Fruit fly (Drosophila melanogaster): Measurements from ENCODE around the gene CG8128.

The CG8128 gene

DNA sequence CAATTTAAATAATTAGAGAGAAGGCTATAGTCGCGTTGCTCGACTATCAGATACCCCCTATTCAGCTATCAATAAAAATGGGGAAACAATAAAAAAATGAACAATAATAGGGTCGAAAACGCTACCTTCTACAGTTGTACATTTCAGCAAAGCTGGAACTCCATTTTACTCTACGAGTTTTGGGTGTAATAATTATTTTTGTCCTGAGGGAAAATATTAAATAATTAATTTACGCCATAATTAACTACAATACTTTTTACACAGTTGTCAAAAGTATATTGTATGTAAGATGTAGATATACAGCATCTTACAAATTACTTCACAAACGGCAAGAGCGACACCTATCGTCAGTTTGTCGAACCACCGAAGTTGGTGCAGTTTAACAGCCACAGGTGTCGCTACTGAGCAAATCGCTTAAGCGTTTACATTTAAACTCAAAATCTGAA, 43.9 kb upstream of the CG8128 start:
- TF ChIP-seq foxo (GFP tag; optimal IDR thresholded peaks at IDR 0.05) (peak in 1 of 2 experiments; percentile 28), Mio (GFP tag; optimal IDR thresholded peaks at IDR 0.05) (no peak), tai (GFP tag; optimal IDR thresholded peaks at IDR 0.05) (no peak), Hr83 (GFP tag; optimal IDR thresholded peaks at IDR 0.05; ENCODE audit: poor library complexity, severe bottlenecking) (no peak), br (GFP tag; optimal IDR thresholded peaks at IDR 0.05) (no peak), OdsH (GFP tag; optimal IDR thresholded peaks at IDR 0.05) (no peak), h (GFP tag; optimal IDR thresholded peaks at IDR 0.05) (peak; percentile 17), Hnf4 (GFP tag; optimal IDR thresholded peaks at IDR 0.05) (peak; percentile 4), Vsx2 (GFP tag; optimal IDR thresholded peaks at IDR 0.05; ENCODE audit: partially characterized antibody) (peak; percentile 80), Myc (optimal IDR thresholded peaks at IDR 0.05) (peak; percentile 68)

DNA sequence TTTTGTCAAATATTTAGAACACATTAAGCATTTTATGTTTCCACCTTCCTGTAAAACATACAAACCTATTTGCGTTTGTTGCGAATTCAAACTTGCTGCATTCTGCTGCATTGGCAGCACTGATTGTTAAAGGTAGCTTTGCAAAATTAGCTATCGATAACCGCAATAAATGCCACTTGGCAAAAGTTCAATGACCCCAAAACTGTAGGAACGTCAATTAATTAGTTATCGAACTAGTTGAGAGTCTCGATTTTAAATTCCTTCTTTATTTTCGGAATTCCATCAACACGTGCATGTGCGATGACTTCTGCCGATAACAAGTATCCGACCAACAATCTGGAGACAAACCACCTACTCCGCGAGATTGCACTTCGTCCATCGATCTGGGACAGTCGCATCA, 35.0 kb upstream of the CG8128 start, which contains the start of gene CG8119:
TSS of gene CG8119 (plus strand) at position 301 of the 400 bp plus-strand sequence.
- no peak for TF ChIP-seq sage (GFP tag; optimal IDR thresholded peaks at IDR 0.05)
- TF ChIP-seq Myc (optimal IDR thresholded peaks at IDR 0.05), result no peak
- TF ChIP-seq woc (GFP tag; optimal IDR thresholded peaks at IDR 0.05), result no peak
- TF ChIP-seq dl (GFP tag; optimal IDR thresholded peaks at IDR 0.05; ENCODE audit: insufficient read depth in 1 of 2, partially characterized antibody in 2 of 2), result no peak
- no peak for TF ChIP-seq dmrt93B (GFP tag; optimal IDR thresholded peaks at IDR 0.05)
- no peak for TF ChIP-seq brk (GFP tag; optimal IDR thresholded peaks at IDR 0.05)
- TF ChIP-seq tai (GFP tag; optimal IDR thresholded peaks at IDR 0.05), result no peak
- TF ChIP-seq fru (GFP tag; optimal IDR thresholded peaks at IDR 0.05), result no peak
- TF ChIP-seq GATAd (GFP tag; optimal IDR thresholded peaks at IDR 0.05), result no peak
- no peak for TF ChIP-seq rgr (GFP tag; optimal IDR thresholded peaks at IDR 0.05)
- no peak for TF ChIP-seq psq (GFP tag; optimal IDR thresholded peaks at IDR 0.05)
- TF ChIP-seq N (GFP tag; optimal IDR thresholded peaks at IDR 0.05), result no peak
- no peak for TF ChIP-seq lola (GFP tag; optimal IDR thresholded peaks at IDR 0.05)
- TF ChIP-seq Sp1 (GFP tag; optimal IDR thresholded peaks at IDR 0.05), result no peak
- TF ChIP-seq usp (GFP tag; optimal IDR thresholded peaks at IDR 0.05), result no peak
- TF ChIP-seq ey (GFP tag; optimal IDR thresholded peaks at IDR 0.05), result no peak

DNA sequence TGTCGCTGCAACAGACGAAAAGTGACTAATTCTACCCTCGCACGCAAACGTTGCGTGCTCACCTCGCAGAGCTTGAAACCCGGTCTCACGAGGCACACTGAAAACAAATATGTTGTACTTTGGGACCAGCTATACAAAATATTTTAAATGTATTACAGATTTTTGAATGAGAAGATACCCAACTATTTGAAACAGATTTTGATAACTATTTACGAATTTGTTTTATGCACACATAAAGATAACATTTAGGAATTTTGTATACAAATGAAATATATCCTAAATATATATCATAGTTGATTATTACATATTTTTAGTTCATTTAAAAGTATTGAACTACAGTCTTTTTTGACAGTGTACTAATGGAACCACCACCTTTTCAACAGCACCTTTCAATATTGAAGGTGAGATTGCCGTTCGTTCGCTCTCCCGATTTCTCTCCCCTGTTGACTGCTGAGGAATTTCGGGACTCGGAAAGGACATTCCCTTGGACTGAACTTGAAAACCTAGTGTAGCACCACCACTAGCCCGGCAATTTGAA, 26.2 kb upstream of the CG8128 start, which contains the start of gene CG15646:
TSS of gene CG15646 (minus strand) at position 4 of the 538 bp plus-strand sequence.
- no peak for TF ChIP-seq Hr78 (GFP tag; optimal IDR thresholded peaks at IDR 0.05)
- TF ChIP-seq dmrt93B (GFP tag; optimal IDR thresholded peaks at IDR 0.05), result peak; percentile 64
- TF ChIP-seq usp (GFP tag; optimal IDR thresholded peaks at IDR 0.05), result no peak
- peak; percentile 30 for TF ChIP-seq woc (GFP tag; optimal IDR thresholded peaks at IDR 0.05)
- TF ChIP-seq psq (GFP tag; optimal IDR thresholded peaks at IDR 0.05), result peak; percentile 66
- TF ChIP-seq Mio (GFP tag; optimal IDR thresholded peaks at IDR 0.05), result no peak
- TF ChIP-seq Rel (GFP tag; optimal IDR thresholded peaks at IDR 0.05), result peak; percentile 2
- no peak for TF ChIP-seq Rel (tag; optimal IDR thresholded peaks at IDR 0.05)
- peak; percentile 91 for TF ChIP-seq HLH106 (tag; optimal IDR thresholded peaks at IDR 0.05)
- peak; percentile 34 for TF ChIP-seq Hnf4 (GFP tag; optimal IDR thresholded peaks at IDR 0.05)
- peak; percentile 88 for TF ChIP-seq Sp1 (GFP tag; optimal IDR thresholded peaks at IDR 0.05)
- TF ChIP-seq fru (GFP tag; optimal IDR thresholded peaks at IDR 0.05), result peak; percentile 77
- TF ChIP-seq h (GFP tag; optimal IDR thresholded peaks at IDR 0.05), result peak; percentile 75
- peak; percentile 9 for TF ChIP-seq br (GFP tag; optimal IDR thresholded peaks at IDR 0.05)
- no peak for TF ChIP-seq jim (GFP tag; optimal IDR thresholded peaks at IDR 0.05)
- no peak for TF ChIP-seq Vsx2 (GFP tag; optimal IDR thresholded peaks at IDR 0.05; ENCODE audit: partially characterized antibody)
- peak; percentile 28 for TF ChIP-seq ey (GFP tag; optimal IDR thresholded peaks at IDR 0.05)
- TF ChIP-seq OdsH (GFP tag; optimal IDR thresholded peaks at IDR 0.05), result peak; percentile 79
- peak; percentile 45 for TF ChIP-seq brk (GFP tag; optimal IDR thresholded peaks at IDR 0.05)
- peak; percentile 1 for TF ChIP-seq sage (GFP tag; optimal IDR thresholded peaks at IDR 0.05)
- peak; percentile 28 for TF ChIP-seq sv (GFP tag; optimal IDR thresholded peaks at IDR 0.05)
- TF ChIP-seq foxo (GFP tag; optimal IDR thresholded peaks at IDR 0.05), result peak in 1 of 2 experiments; percentile 87
- no peak for TF ChIP-seq CrebA (GFP tag; optimal IDR thresholded peaks at IDR 0.05; ENCODE audit: borderline replicate concordance)
- peak; percentile 41 for TF ChIP-seq tai (GFP tag; optimal IDR thresholded peaks at IDR 0.05)
- peak; percentile 58 for TF ChIP-seq CG9705 (GFP tag; optimal IDR thresholded peaks at IDR 0.05)
- TF ChIP-seq rgr (GFP tag; optimal IDR thresholded peaks at IDR 0.05), result peak; percentile 78

DNA sequence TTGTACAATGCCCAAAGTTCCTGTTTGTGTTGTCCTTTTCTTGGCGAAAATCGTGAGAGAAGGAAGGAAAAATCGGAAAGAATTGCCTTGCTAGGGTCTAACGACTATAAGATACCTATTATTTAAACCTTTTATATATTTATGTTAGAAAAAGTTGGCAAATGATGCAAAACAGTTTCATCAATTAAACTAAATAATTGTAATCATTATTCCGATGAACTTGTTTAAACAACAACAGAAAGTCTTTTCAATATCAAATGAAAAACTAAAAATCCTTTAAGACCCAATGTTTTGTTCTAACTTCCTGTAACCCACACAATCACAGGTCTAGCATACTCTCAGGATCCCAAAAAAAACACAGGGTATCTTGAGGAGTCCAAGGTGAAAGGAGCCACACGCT, 23.0 kb upstream of the CG8128 start:
- TF ChIP-seq rgr (GFP tag; optimal IDR thresholded peaks at IDR 0.05) (no peak), woc (GFP tag; optimal IDR thresholded peaks at IDR 0.05) (no peak), sv (GFP tag; optimal IDR thresholded peaks at IDR 0.05) (no peak), Abd-B (GFP tag; optimal IDR thresholded peaks at IDR 0.05) (no peak), Hr83 (GFP tag; optimal IDR thresholded peaks at IDR 0.05; ENCODE audit: poor library complexity, severe bottlenecking) (no peak), CG9705 (GFP tag; optimal IDR thresholded peaks at IDR 0.05) (no peak), usp (GFP tag; optimal IDR thresholded peaks at IDR 0.05) (no peak), pan (optimal IDR thresholded peaks at IDR 0.05) (no peak), GATAd (GFP tag; optimal IDR thresholded peaks at IDR 0.05) (no peak), psq (GFP tag; optimal IDR thresholded peaks at IDR 0.05) (no peak)
